Worm (Caenorhabditis elegans) whole organism, L3 larva: ENCODE data around the gene C41G11.1.

Experiments
- aly-2 ChIP-seq: fragments of 150-350 bp; optimal IDR thresholded peaks from 2 replicates; lab custom pipeline; 2014; ENCODE audit warnings: missing biosample characterization, missing genetic modification characterization
- ceh-16 ChIP-seq: sonication (generic microtip); optimal IDR thresholded peaks from 2 replicates; lab custom pipeline; 2017; ENCODE audit warnings: missing biosample characterization, missing genetic modification characterization
- ceh-9 ChIP-seq: sonication (generic microtip); optimal IDR thresholded peaks from 2 replicates; lab custom pipeline; 2018; ENCODE audit warnings: missing biosample characterization, missing genetic modification characterization
- daf-12 ChIP-seq: fragments of 150-350 bp; optimal IDR thresholded peaks from 2 replicates; lab custom pipeline; 2014; ENCODE audit warnings: missing biosample characterization, missing genetic modification reagents, missing genetic modification characterization
- egl-5 ChIP-seq: fragments of 150-350 bp; optimal IDR thresholded peaks from 2 replicates; lab custom pipeline; 2017; ENCODE audit warnings: missing biosample characterization, missing genetic modification reagents, missing genetic modification characterization, inconsistent platforms
- elt-1 ChIP-seq: fragments of 150-350 bp; optimal IDR thresholded peaks from 2 replicates; lab custom pipeline; 2014; ENCODE audit warnings: missing biosample characterization, missing genetic modification characterization
- elt-2 ChIP-seq: sonication (generic microtip); optimal IDR thresholded peaks from 2 replicates; lab custom pipeline; 2016; ENCODE audit warnings: missing genetic modification reagents, mild to moderate bottlenecking, missing genetic modification characterization, missing compliant biosample characterization
- fkh-10 ChIP-seq: sonication (generic microtip); optimal IDR thresholded peaks from 2 replicates; lab custom pipeline; 2017; ENCODE audit warnings: missing biosample characterization, missing genetic modification reagents, missing genetic modification characterization
- fkh-2 ChIP-seq: fragments of 150-350 bp; optimal IDR thresholded peaks from 2 replicates; lab custom pipeline; 2014; ENCODE audit warnings: missing biosample characterization, missing genetic modification reagents, missing genetic modification characterization
- hmg-11 ChIP-seq: sonication (generic microtip); optimal IDR thresholded peaks from 2 replicates; lab custom pipeline; 2016; ENCODE audit warnings: missing genetic modification characterization, missing compliant biosample characterization
- jun-1 ChIP-seq: fragments of 150-350 bp; optimal IDR thresholded peaks from 2 replicates; lab custom pipeline; 2014; ENCODE audit warnings: missing biosample characterization, missing genetic modification reagents, missing genetic modification characterization
- lin-15B ChIP-seq: fragments of 150-350 bp; optimal IDR thresholded peaks from 2 replicates; lab custom pipeline; 2014; ENCODE audit warnings: missing biosample characterization, missing genetic modification characterization
- lin-39 ChIP-seq: fragments of 150-350 bp; optimal IDR thresholded peaks from 2 replicates; lab custom pipeline; 2018; ENCODE audit warnings: missing biosample characterization, missing genetic modification reagents, missing genetic modification characterization
- lsy-12 ChIP-seq: sonication (generic microtip); optimal IDR thresholded peaks from 2 replicates; lab custom pipeline; 2016; ENCODE audit warnings: mild to moderate bottlenecking, missing genetic modification characterization, missing compliant biosample characterization
- mdl-1 ChIP-seq: fragments of 150-350 bp; optimal IDR thresholded peaks from 2 replicates; lab custom pipeline; 2014; ENCODE audit warnings: missing biosample characterization, missing genetic modification characterization
- mml-1 ChIP-seq: fragments of 150-350 bp; sonication (generic microtip); optimal IDR thresholded peaks from 3 replicates; lab custom pipeline; 2014; ENCODE audit warnings: missing biosample characterization, missing genetic modification characterization
- nfya-1 ChIP-seq: sonication (generic microtip); optimal IDR thresholded peaks from 2 replicates; lab custom pipeline; 2017; ENCODE audit warnings: missing genetic modification characterization, mild to moderate bottlenecking, missing compliant biosample characterization, antibody characterized with exemption, moderate library complexity; ENCODE audit not compliant: insufficient read depth
- nhr-11 ChIP-seq: fragments of 150-350 bp; optimal IDR thresholded peaks from 2 replicates; lab custom pipeline; 2014; ENCODE audit warnings: missing biosample characterization, missing genetic modification characterization
- nhr-23 ChIP-seq: fragments of 150-350 bp; optimal IDR thresholded peaks from 2 replicates; lab custom pipeline; 2014; ENCODE audit warnings: missing biosample characterization, missing genetic modification reagents, missing genetic modification characterization
- nhr-237 ChIP-seq: fragments of 150-350 bp; optimal IDR thresholded peaks from 2 replicates; lab custom pipeline; 2014; ENCODE audit warnings: missing biosample characterization, missing genetic modification characterization
- nhr-25 ChIP-seq: sonication (generic microtip); optimal IDR thresholded peaks from 2 replicates; lab custom pipeline; 2017; ENCODE audit warnings: missing biosample characterization, missing genetic modification characterization
- nhr-77 ChIP-seq: fragments of 150-350 bp; optimal IDR thresholded peaks from 2 replicates; lab custom pipeline; 2014; ENCODE audit warnings: missing biosample characterization, missing genetic modification characterization
- pha-4 ChIP-seq: fragments of 150-350 bp; optimal IDR thresholded peaks from 2 replicates; lab custom pipeline; 2014; ENCODE audit warnings: missing biosample characterization, missing genetic modification reagents, missing genetic modification characterization
- pqm-1 ChIP-seq: fragments of 150-350 bp; optimal IDR thresholded peaks from 2 replicates; lab custom pipeline; 2017; ENCODE audit warnings: missing biosample characterization, missing genetic modification characterization, inconsistent platforms
- sea-2 ChIP-seq: fragments of 150-350 bp; sonication (generic microtip); optimal IDR thresholded peaks from 4 replicates; lab custom pipeline; 2014; ENCODE audit warnings: missing biosample characterization, missing genetic modification reagents, missing genetic modification characterization
- skn-1 ChIP-seq: fragments of 150-350 bp; optimal IDR thresholded peaks from 2 replicates; lab custom pipeline; 2014; ENCODE audit warnings: missing biosample characterization, missing genetic modification characterization
- snpc-4 ChIP-seq: fragments of 150-350 bp; optimal IDR thresholded peaks from 2 replicates; lab custom pipeline; 2014; ENCODE audit warnings: missing biosample characterization, missing genetic modification characterization
- unc-39 ChIP-seq: sonication (generic microtip); optimal IDR thresholded peaks from 4 replicates; lab custom pipeline; 2017; ENCODE audit warnings: missing biosample characterization, missing genetic modification characterization
- unc-62 ChIP-seq: fragments of 150-350 bp; sonication (generic microtip); optimal IDR thresholded peaks from 4 replicates; lab custom pipeline; 2014; ENCODE audit warnings: missing biosample characterization, missing genetic modification reagents, missing genetic modification characterization
- zag-1 ChIP-seq: fragments of 150-350 bp; optimal IDR thresholded peaks from 2 replicates; lab custom pipeline; 2014; ENCODE audit warnings: missing biosample characterization, missing genetic modification characterization
- ztf-11 ChIP-seq: fragments of 150-350 bp; optimal IDR thresholded peaks from 2 replicates; lab custom pipeline; 2014; ENCODE audit warnings: missing biosample characterization, missing genetic modification characterization
- ztf-4 ChIP-seq: fragments of 150-350 bp; optimal IDR thresholded peaks from 2 replicates; lab custom pipeline; 2014; ENCODE audit warnings: missing biosample characterization, missing genetic modification characterization

C41G11.1 gene

DNA sequence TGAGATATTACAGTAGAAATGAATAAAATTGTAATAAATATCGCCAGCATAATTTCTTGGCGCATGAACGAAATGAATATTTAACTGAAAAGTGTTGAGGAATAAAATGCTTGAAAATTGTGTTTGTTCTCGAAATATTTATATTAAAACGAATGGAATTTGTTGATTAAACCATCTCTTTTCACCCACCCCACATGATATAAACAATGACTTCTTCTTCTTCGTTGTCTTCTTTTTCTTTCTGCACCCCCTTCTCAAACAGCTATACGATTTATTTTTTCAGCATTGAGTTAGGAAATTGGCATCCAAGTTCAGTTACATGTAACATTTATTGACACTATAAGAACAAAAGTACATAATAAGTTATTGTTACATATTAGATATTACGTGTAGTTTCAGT lies at the start of gene C41G11.1:
Gene C41G11.1, minus strand, starts transcription at position 101 of the 400 bp plus-strand sequence.
- TF ChIP-seq nhr-23 (tag; lab: Kevin White, UChicago), result no peak

DNA sequence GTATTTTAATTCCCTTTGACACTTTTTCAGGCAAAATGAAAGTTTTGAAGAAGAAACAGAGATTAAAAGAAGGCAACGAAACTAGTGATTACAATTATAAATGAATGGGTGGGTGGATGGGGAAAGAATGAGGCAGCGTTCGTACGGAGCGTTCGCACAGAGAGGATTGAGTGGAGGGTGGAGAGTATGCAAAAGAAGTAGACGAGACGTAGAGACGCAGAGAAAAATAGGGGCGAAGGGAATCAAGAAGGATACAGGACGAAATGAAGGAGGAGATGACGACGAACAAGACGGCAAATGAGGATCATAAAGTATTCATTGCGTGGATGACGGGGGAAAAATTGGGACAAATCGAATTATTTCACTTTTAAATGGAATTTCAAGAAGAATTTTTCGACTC lies 44.7 kb upstream of the C41G11.1 start:
- no peak for TF ChIP-seq lin-39
- peak; percentile 10 for TF ChIP-seq egl-5
- no peak for TF ChIP-seq sea-2 (GFP tag; lab: Kevin White, UChicago)
- TF ChIP-seq nfya-1, result peak; percentile 36
- TF ChIP-seq nhr-25 (tag; lab: Kevin White, UChicago), result peak; percentile 2
- TF ChIP-seq nhr-23 (tag; lab: Kevin White, UChicago), result peak; percentile 57
- peak; percentile 84 for TF ChIP-seq hmg-11 (tag; lab: Kevin White, UChicago)
- TF ChIP-seq pha-4, result peak; percentile 2
- TF ChIP-seq, all 47 proteins: peak for 6

DNA sequence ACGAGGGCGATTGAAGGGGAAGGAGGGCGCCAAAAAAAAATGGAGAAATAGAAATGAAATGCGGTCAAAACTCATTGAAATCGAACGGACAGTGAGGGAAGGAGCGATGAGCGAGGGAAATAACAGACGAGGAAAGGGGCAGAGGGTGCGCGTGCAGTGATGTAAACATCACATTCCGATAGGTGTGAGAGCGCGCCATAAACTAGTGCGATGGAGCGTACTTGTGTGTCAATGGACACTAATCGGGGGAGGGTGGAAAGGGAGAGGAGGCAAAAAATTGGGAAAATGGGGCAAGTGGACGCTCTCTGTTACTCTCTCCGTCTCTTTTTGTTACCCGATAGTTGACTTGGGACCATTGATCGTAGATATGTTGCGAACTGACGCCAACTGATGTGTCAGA lies 43.9 kb upstream of the C41G11.1 start:
- peak; percentile 11 for TF ChIP-seq lsy-12 (tag; lab: Kevin White, UChicago)
- TF ChIP-seq jun-1, result peak; percentile 4
- no peak for TF ChIP-seq skn-1 (tag; lab: Kevin White, UChicago)
- peak; percentile 31 for TF ChIP-seq elt-2 (tag; lab: Kevin White, UChicago)
- TF ChIP-seq hmg-11 (tag; lab: Kevin White, UChicago), result peak; percentile 69
- no peak for TF ChIP-seq snpc-4 (tag; lab: Kevin White, UChicago)
- no peak for TF ChIP-seq unc-39 (tag; lab: Kevin White, UChicago)
- no peak for TF ChIP-seq fkh-2 (tag; lab: Kevin White, UChicago)
- TF ChIP-seq ceh-9 (tag; lab: Kevin White, UChicago), result no peak
- TF ChIP-seq nhr-11 (tag; lab: Kevin White, UChicago), result peak; percentile 51
- peak; percentile 63 for TF ChIP-seq nfya-1
- peak; percentile 97 for TF ChIP-seq pha-4
- TF ChIP-seq egl-5, result peak; percentile 84
- no peak for TF ChIP-seq sea-2 (GFP tag; lab: Kevin White, UChicago)
- TF ChIP-seq fkh-10 (GFP tag; lab: Kevin White, UChicago), result no peak
- TF ChIP-seq ztf-11, result no peak
- peak; percentile 41 for TF ChIP-seq elt-1 (tag; lab: Kevin White, UChicago)
- TF ChIP-seq nhr-25 (tag; lab: Kevin White, UChicago), result peak; percentile 26
- peak; percentile 60 for TF ChIP-seq lin-15B (tag; lab: Kevin White, UChicago)
- TF ChIP-seq nhr-23 (tag; lab: Kevin White, UChicago), result peak; percentile 79
- no peak for TF ChIP-seq mml-1
- TF ChIP-seq daf-12, result no peak
- TF ChIP-seq pqm-1, result peak; percentile 23
- TF ChIP-seq nhr-77 (tag; lab: Kevin White, UChicago), result no peak
- TF ChIP-seq lin-39, result peak; percentile 94
- TF ChIP-seq nhr-237 (tag; lab: Kevin White, UChicago), result no peak

DNA sequence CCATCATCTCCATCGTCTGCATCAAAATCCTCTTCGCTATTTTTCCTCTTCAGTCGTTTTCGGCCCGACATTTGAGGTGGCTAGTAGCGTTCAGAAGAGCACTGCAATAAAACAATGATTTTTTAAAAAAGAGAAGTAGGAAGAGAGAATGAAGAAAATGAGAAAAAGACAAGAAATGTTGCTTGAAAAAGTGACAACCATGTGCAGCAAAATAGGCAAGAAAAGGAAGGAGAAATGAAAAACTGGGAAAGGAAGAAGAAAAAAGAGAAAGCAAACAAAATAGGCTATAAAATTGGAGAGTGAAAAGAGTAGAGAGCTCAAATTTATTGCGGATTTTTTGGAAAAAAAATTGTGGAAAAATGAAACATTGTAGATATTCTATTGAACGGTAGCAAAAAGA lies 43.3 kb upstream of the C41G11.1 start, which contains the start of gene tag-294:
Gene tag-294, minus strand, starts transcription at position 101 of the 400 bp plus-strand sequence.
- TF ChIP-seq nhr-25 (tag; lab: Kevin White, UChicago) (no peak), nhr-11 (tag; lab: Kevin White, UChicago) (no peak), sea-2 (GFP tag; lab: Kevin White, UChicago) (no peak), snpc-4 (tag; lab: Kevin White, UChicago) (no peak), unc-62 (GFP tag; lab: Kevin White, UChicago) (no peak), aly-2 (no peak), ztf-4 (tag; lab: Kevin White, UChicago) (no peak), ceh-9 (tag; lab: Kevin White, UChicago) (no peak), mml-1 (no peak), mdl-1 (tag; lab: Kevin White, UChicago) (no peak), lin-15B (tag; lab: Kevin White, UChicago) (no peak), fkh-10 (GFP tag; lab: Kevin White, UChicago) (no peak), ceh-16 (tag; lab: Kevin White, UChicago) (no peak), zag-1 (tag; lab: Kevin White, UChicago) (no peak), elt-1 (tag; lab: Kevin White, UChicago) (no peak), ztf-11 (no peak), elt-2 (tag; lab: Kevin White, UChicago) (no peak)

DNA sequence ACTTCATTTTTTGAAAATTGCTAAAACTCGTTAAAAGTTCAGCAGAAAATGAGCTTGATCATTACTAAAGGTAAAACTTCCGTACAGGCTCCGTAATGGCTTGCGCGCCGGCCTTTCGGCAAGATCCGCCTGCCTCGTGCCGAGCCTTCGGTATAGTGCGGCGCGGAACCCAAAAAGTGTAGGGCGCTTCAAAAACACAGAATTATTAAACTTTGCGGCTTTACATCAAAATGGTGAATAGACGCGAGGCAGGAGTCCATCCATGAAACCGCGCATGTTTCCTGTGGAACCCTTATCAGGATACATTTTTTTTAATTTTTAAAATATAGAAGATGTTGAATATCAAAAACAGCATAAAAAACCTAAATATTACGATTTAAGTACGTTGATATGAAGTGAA lies 33.1 kb upstream of the C41G11.1 start:
- TF ChIP-seq mdl-1 (tag; lab: Kevin White, UChicago), result no peak
